Fruit fly (Drosophila melanogaster): Measurements from ENCODE around the gene CG42591.
A peak's percentile ranks its signal among the peaks of the same experiment; 100 is the strongest.

The CG42591 gene

dm6 chr3L:8069860-8070259 is at the start of gene CG42591:
TSS of gene CG42591 (minus strand) at chr3L:8069960.
- TF ChIP-seq CG12768 (GFP tag; optimal IDR thresholded peaks at IDR 0.05) (no peak), Crg-1 (GFP tag; optimal IDR thresholded peaks at IDR 0.05) (no peak), CG5204 (GFP tag; optimal IDR thresholded peaks at IDR 0.05) (no peak), CG7045 (GFP tag; optimal IDR thresholded peaks at IDR 0.05) (no peak), Hr96 (GFP tag; optimal IDR thresholded peaks at IDR 0.05) (no peak), cic (GFP tag; optimal IDR thresholded peaks at IDR 0.05) (no peak), ovo (GFP tag; optimal IDR thresholded peaks at IDR 0.05) (no peak), pad (GFP tag; optimal IDR thresholded peaks at IDR 0.05) (no peak), kay (GFP tag; ENCODE audit: borderline replicate concordance) (no peak)

- TF ChIP-seq kay (GFP tag; ENCODE audit: borderline replicate concordance) (no peak), pad (GFP tag; optimal IDR thresholded peaks at IDR 0.05) (no peak), tj (GFP tag; optimal IDR thresholded peaks at IDR 0.05) (peak; percentile 91), ovo (GFP tag; optimal IDR thresholded peaks at IDR 0.05) (no peak), Clk (GFP tag; optimal IDR thresholded peaks at IDR 0.05) (no peak), CG7045 (GFP tag; optimal IDR thresholded peaks at IDR 0.05) (no peak), CG12768 (GFP tag; optimal IDR thresholded peaks at IDR 0.05) (peak; percentile 20), CG1620 (GFP tag; optimal IDR thresholded peaks at IDR 0.05) (no peak), Crg-1 (GFP tag; optimal IDR thresholded peaks at IDR 0.05) (no peak), CG7101 (tag; optimal IDR thresholded peaks at IDR 0.05) (no peak), cic (GFP tag; optimal IDR thresholded peaks at IDR 0.05) (no peak), CG5204 (GFP tag; optimal IDR thresholded peaks at IDR 0.05) (no peak), CG14711 (tag; optimal IDR thresholded peaks at IDR 0.05) (no peak), cnc (optimal IDR thresholded peaks at IDR 0.05) (no peak), bab1 (GFP tag; optimal IDR thresholded peaks at IDR 0.05) (no peak)
Measured at dm6 chr3L:8116809-8117208, 47.0 kb upstream of the CG42591 start.

- peak; percentile 72 for TF ChIP-seq ovo (GFP tag; optimal IDR thresholded peaks at IDR 0.05)
- peak; percentile 95 for TF ChIP-seq Mnt (GFP tag; optimal IDR thresholded peaks at IDR 0.05)
- peak; percentile 88 for TF ChIP-seq CG7045 (GFP tag; optimal IDR thresholded peaks at IDR 0.05)
- TF ChIP-seq CG7101 (tag; optimal IDR thresholded peaks at IDR 0.05): peak; percentile 86
- peak; percentile 56 for TF ChIP-seq tj (GFP tag; optimal IDR thresholded peaks at IDR 0.05)
- TF ChIP-seq bab1 (GFP tag; optimal IDR thresholded peaks at IDR 0.05): peak; percentile 88
- TF ChIP-seq pad (GFP tag; optimal IDR thresholded peaks at IDR 0.05): peak; percentile 79
- TF ChIP-seq toe (GFP tag; optimal IDR thresholded peaks at IDR 0.05): no peak
- TF ChIP-seq CG1620 (GFP tag; optimal IDR thresholded peaks at IDR 0.05): peak; percentile 89
- TF ChIP-seq CG11617 (GFP tag; optimal IDR thresholded peaks at IDR 0.05): peak; percentile 84
- TF ChIP-seq CG5204 (GFP tag; optimal IDR thresholded peaks at IDR 0.05): no peak
- peak; percentile 78 for TF ChIP-seq Clk (GFP tag; optimal IDR thresholded peaks at IDR 0.05)
- TF ChIP-seq kay (GFP tag; ENCODE audit: borderline replicate concordance): peak; percentile 99
- peak; percentile 94 for TF ChIP-seq Crg-1 (GFP tag; optimal IDR thresholded peaks at IDR 0.05)
- TF ChIP-seq CG14711 (tag; optimal IDR thresholded peaks at IDR 0.05): peak; percentile 77
- peak; percentile 79 for TF ChIP-seq CG33017 (tag; optimal IDR thresholded peaks at IDR 0.05)
- peak; percentile 91 for TF ChIP-seq CG12768 (GFP tag; optimal IDR thresholded peaks at IDR 0.05)
- no peak for TF ChIP-seq cnc (optimal IDR thresholded peaks at IDR 0.05)
- peak; percentile 77 for TF ChIP-seq cic (GFP tag; optimal IDR thresholded peaks at IDR 0.05)
- TF ChIP-seq Hr96 (GFP tag; optimal IDR thresholded peaks at IDR 0.05): no peak
Measured at dm6 chr3L:8115864-8116528, 46.2 kb upstream of the CG42591 start, which contains the start of the genes Arp3 and msk. TSS of gene Arp3 (minus strand) at chr3L:8115902. TSS of gene msk (plus strand) at chr3L:8116179.

dm6 chr3L:8110171-8110570 is 40.4 kb upstream of the CG42591 start, which contains the start of gene Nulp1:
TSS of gene Nulp1 (plus strand) at chr3L:8110368.
- TF ChIP-seq CG7101 (tag; optimal IDR thresholded peaks at IDR 0.05) (peak; percentile 22), pad (GFP tag; optimal IDR thresholded peaks at IDR 0.05) (peak; percentile 46), Mnt (GFP tag; optimal IDR thresholded peaks at IDR 0.05) (peak; percentile 73), CG1620 (GFP tag; optimal IDR thresholded peaks at IDR 0.05) (peak; percentile 57), CG14711 (tag; optimal IDR thresholded peaks at IDR 0.05) (peak; percentile 98), CG5204 (GFP tag; optimal IDR thresholded peaks at IDR 0.05) (no peak), cnc (optimal IDR thresholded peaks at IDR 0.05) (no peak), tj (GFP tag; optimal IDR thresholded peaks at IDR 0.05) (no peak), kay (GFP tag; ENCODE audit: borderline replicate concordance) (no peak), CG7045 (GFP tag; optimal IDR thresholded peaks at IDR 0.05) (no peak), toe (GFP tag; optimal IDR thresholded peaks at IDR 0.05) (no peak), CG12768 (GFP tag; optimal IDR thresholded peaks at IDR 0.05) (peak; percentile 40), bab1 (GFP tag; optimal IDR thresholded peaks at IDR 0.05) (peak; percentile 33), CG33017 (tag; optimal IDR thresholded peaks at IDR 0.05) (peak; percentile 2), Crg-1 (GFP tag; optimal IDR thresholded peaks at IDR 0.05) (peak; percentile 74)

dm6 chr3L:8108886-8109285 is 39.1 kb upstream of the CG42591 start, which contains the start of gene fan:
TSS of gene fan (plus strand) at chr3L:8109132.
- TF ChIP-seq CG11617 (GFP tag; optimal IDR thresholded peaks at IDR 0.05) (no peak), toe (GFP tag; optimal IDR thresholded peaks at IDR 0.05) (no peak), pad (GFP tag; optimal IDR thresholded peaks at IDR 0.05) (no peak), CG1620 (GFP tag; optimal IDR thresholded peaks at IDR 0.05) (no peak), CG12768 (GFP tag; optimal IDR thresholded peaks at IDR 0.05) (no peak), ovo (GFP tag; optimal IDR thresholded peaks at IDR 0.05) (no peak), Clk (GFP tag; optimal IDR thresholded peaks at IDR 0.05) (no peak), CG33017 (tag; optimal IDR thresholded peaks at IDR 0.05) (no peak)

- TF ChIP-seq CG11617 (GFP tag; optimal IDR thresholded peaks at IDR 0.05) (no peak), tj (GFP tag; optimal IDR thresholded peaks at IDR 0.05) (no peak), kay (GFP tag; ENCODE audit: borderline replicate concordance) (no peak)
Measured at dm6 chr3L:8108201-8108600, 38.4 kb upstream of the CG42591 start.

Data from whole organism, adult.